Fruit fly (Drosophila melanogaster) whole organism, wandering third instar larva: ENCODE results near the gene baf.

Source experiments
- Abd-B ChIP-seq: fragments of >200 bp; optimal IDR thresholded peaks from 2 replicates; lab custom pipeline; 2017; ENCODE audit warnings: missing biosample characterization, missing genetic modification characterization
- CG32264 ChIP-seq: fragments of 200-800 bp; sonication (Bioruptor generic); optimal IDR thresholded peaks from 2 replicates; lab custom pipeline; 2016; ENCODE audit warnings: missing biosample characterization, missing genetic modification characterization
- CG9705 ChIP-seq: fragments of 200-800 bp; sonication (Bioruptor generic); optimal IDR thresholded peaks from 2 replicates; lab custom pipeline; 2018; ENCODE audit warnings: missing biosample characterization, mild to moderate bottlenecking, missing genetic modification characterization
- CrebA ChIP-seq: fragments of 200-800 bp; sonication (Bioruptor generic); optimal IDR thresholded peaks from 2 replicates; lab custom pipeline; 2016; ENCODE audit warnings: missing biosample characterization, mild to moderate bottlenecking, missing genetic modification characterization, borderline replicate concordance
- Dfd ChIP-seq: fragments of >200 bp; optimal IDR thresholded peaks from 2 replicates; lab custom pipeline; 2017; ENCODE audit warnings: missing biosample characterization, missing genetic modification characterization
- Dif ChIP-seq: fragments of 200-275, 200-300 bp; sonication (Bioruptor generic); optimal IDR thresholded peaks from 2 replicates; lab custom pipeline; 2018; ENCODE audit warnings: missing biosample characterization, missing genetic modification characterization; ENCODE audit not compliant: partially characterized antibody
- GATAd ChIP-seq: sonication (Bioruptor generic); optimal IDR thresholded peaks from 2 replicates; lab custom pipeline; 2016; ENCODE audit warnings: missing biosample characterization, missing genetic modification characterization
- HLH106 ChIP-seq: fragments of 200-800 bp; optimal IDR thresholded peaks from 3 replicates; lab custom pipeline; 2019; ENCODE audit warnings: missing biosample characterization, mild to moderate bottlenecking, missing genetic modification characterization, moderate library complexity
- Hnf4 ChIP-seq: fragments of 200-800 bp; sonication (Bioruptor generic); optimal IDR thresholded peaks from 2 replicates; lab custom pipeline; 2016; ENCODE audit warnings: missing biosample characterization, mild to moderate bottlenecking, missing genetic modification characterization
- Hr78 ChIP-seq: fragments of >200 bp; optimal IDR thresholded peaks from 2 replicates; lab custom pipeline; 2017; ENCODE audit warnings: missing biosample characterization, missing genetic modification characterization
- Jra ChIP-seq: sonication (Bioruptor generic); optimal IDR thresholded peaks from 2 replicates; lab custom pipeline; 2016; ENCODE audit warnings: missing biosample characterization, missing genetic modification characterization
- Mio ChIP-seq: sonication (Bioruptor generic); optimal IDR thresholded peaks from 2 replicates; lab custom pipeline; 2016; ENCODE audit warnings: missing biosample characterization, missing genetic modification characterization
- Myc ChIP-seq: fragments of >200 bp; optimal IDR thresholded peaks from 2 replicates; lab custom pipeline; 2017
- N ChIP-seq: fragments of >200 bp; optimal IDR thresholded peaks from 2 replicates; lab custom pipeline; 2018; ENCODE audit warnings: missing biosample characterization, missing external identifiers, missing genetic modification characterization
- OdsH ChIP-seq: fragments of 200-800 bp; sonication (Bioruptor generic); optimal IDR thresholded peaks from 2 replicates; lab custom pipeline; 2016; ENCODE audit warnings: missing biosample characterization, mild to moderate bottlenecking, missing genetic modification characterization
- Rel ChIP-seq, 2 experiments: fragments of 200-800 bp; sonication (Bioruptor generic) in 1 of 2; optimal IDR thresholded peaks; 2 replicates in 1 of 2; 3 replicates in 1 of 2; lab custom pipeline; 2016 to 2019; ENCODE audit warnings: mild to moderate bottlenecking in 2 of 2, missing biosample characterization in 2 of 2, missing genetic modification characterization in 2 of 2, moderate library complexity in 1 of 2
- Sp1 ChIP-seq: fragments of 200-800 bp; sonication (Bioruptor generic); optimal IDR thresholded peaks from 3 replicates; lab custom pipeline; 2019; ENCODE audit warnings: missing biosample characterization, mild to moderate bottlenecking, missing genetic modification characterization, moderate library complexity
- Vsx2 ChIP-seq: fragments of 200-300, 225-300 bp; sonication (Bioruptor generic); optimal IDR thresholded peaks from 2 replicates; lab custom pipeline; 2018; ENCODE audit warnings: missing biosample characterization, missing genetic modification characterization; ENCODE audit not compliant: partially characterized antibody
- br ChIP-seq: fragments of 200-800 bp; sonication (Bioruptor generic); optimal IDR thresholded peaks from 2 replicates; lab custom pipeline; 2016; ENCODE audit warnings: missing biosample characterization, missing genetic modification characterization
- brk ChIP-seq: fragments of 200-800 bp; sonication (Bioruptor generic); optimal IDR thresholded peaks from 2 replicates; lab custom pipeline; 2016; ENCODE audit warnings: missing biosample characterization, mild to moderate bottlenecking, missing genetic modification characterization
- dl ChIP-seq, 2 experiments: fragments of 175-275, 200-275 bp in 1 of 2; fragments of 200-275 bp in 1 of 2; sonication (Bioruptor generic); optimal IDR thresholded peaks; lab custom pipeline; 2018; ENCODE audit warnings: mild to moderate bottlenecking in 2 of 2, missing biosample characterization in 2 of 2, missing genetic modification characterization in 2 of 2, moderate library complexity in 2 of 2; ENCODE audit not compliant: partially characterized antibody in 2 of 2, insufficient read depth in 1 of 2
- dmrt93B ChIP-seq: fragments of 200-800 bp; sonication (Bioruptor generic); optimal IDR thresholded peaks from 2 replicates; lab custom pipeline; 2018; ENCODE audit warnings: missing biosample characterization, mild to moderate bottlenecking, missing genetic modification characterization
- dsf ChIP-seq: sonication (Bioruptor generic); optimal IDR thresholded peaks from 2 replicates; lab custom pipeline; 2016; ENCODE audit warnings: missing biosample characterization, missing genetic modification characterization, borderline replicate concordance
- ey ChIP-seq: fragments of 200-800 bp; sonication (Bioruptor generic); optimal IDR thresholded peaks from 2 replicates; lab custom pipeline; 2016; ENCODE audit warnings: missing biosample characterization, missing genetic modification characterization
- foxo ChIP-seq, 2 experiments: fragments of 200-800 bp; sonication (Bioruptor generic); optimal IDR thresholded peaks; 2 replicates in 1 of 2; 3 replicates in 1 of 2; lab custom pipeline; 2016 to 2017; ENCODE audit warnings: missing biosample characterization in 2 of 2, missing genetic modification characterization in 2 of 2
- fru ChIP-seq: fragments of 200-800 bp; sonication (Bioruptor generic); optimal IDR thresholded peaks from 3 replicates; lab custom pipeline; 2016; ENCODE audit warnings: missing biosample characterization, mild to moderate bottlenecking, missing genetic modification characterization
- h ChIP-seq: fragments of 200-800 bp; sonication (Bioruptor generic); optimal IDR thresholded peaks from 3 replicates; lab custom pipeline; 2016; ENCODE audit warnings: missing biosample characterization, mild to moderate bottlenecking, missing genetic modification characterization
- jim ChIP-seq: fragments of 175-275, 200-325 bp; sonication (Bioruptor generic); optimal IDR thresholded peaks from 2 replicates; lab custom pipeline; 2016; ENCODE audit warnings: missing biosample characterization, mild to moderate bottlenecking, missing genetic modification characterization
- lola ChIP-seq: fragments of >200 bp; optimal IDR thresholded peaks from 2 replicates; lab custom pipeline; 2017; ENCODE audit warnings: missing biosample characterization, missing genetic modification characterization
- psq ChIP-seq: fragments of 200-800 bp; sonication (Bioruptor generic); optimal IDR thresholded peaks from 3 replicates; lab custom pipeline; 2017; ENCODE audit warnings: missing biosample characterization, mild to moderate bottlenecking, missing genetic modification characterization, moderate library complexity
- rgr ChIP-seq: fragments of 200-800 bp; sonication (Bioruptor generic); optimal IDR thresholded peaks from 3 replicates; lab custom pipeline; 2016; ENCODE audit warnings: missing biosample characterization, mild to moderate bottlenecking, missing genetic modification characterization
- sage ChIP-seq: fragments of 200-800 bp; sonication (Bioruptor generic); optimal IDR thresholded peaks from 2 replicates; lab custom pipeline; 2016; ENCODE audit warnings: missing biosample characterization, mild to moderate bottlenecking, missing genetic modification characterization
- sv ChIP-seq: fragments of 200-800 bp; sonication (Bioruptor generic); optimal IDR thresholded peaks from 3 replicates; lab custom pipeline; 2016; ENCODE audit warnings: missing biosample characterization, missing genetic modification characterization
- tai ChIP-seq: sonication (Bioruptor generic); optimal IDR thresholded peaks from 2 replicates; lab custom pipeline; 2016; ENCODE audit warnings: missing biosample characterization, missing genetic modification characterization
- usp ChIP-seq: fragments of >200 bp; optimal IDR thresholded peaks from 2 replicates; lab custom pipeline; 2017; ENCODE audit warnings: missing biosample characterization, missing genetic modification characterization
- woc ChIP-seq: sonication (Bioruptor generic); optimal IDR thresholded peaks from 2 replicates; lab custom pipeline; 2016; ENCODE audit warnings: missing biosample characterization, mild to moderate bottlenecking, missing genetic modification characterization

baf gene

DNA sequence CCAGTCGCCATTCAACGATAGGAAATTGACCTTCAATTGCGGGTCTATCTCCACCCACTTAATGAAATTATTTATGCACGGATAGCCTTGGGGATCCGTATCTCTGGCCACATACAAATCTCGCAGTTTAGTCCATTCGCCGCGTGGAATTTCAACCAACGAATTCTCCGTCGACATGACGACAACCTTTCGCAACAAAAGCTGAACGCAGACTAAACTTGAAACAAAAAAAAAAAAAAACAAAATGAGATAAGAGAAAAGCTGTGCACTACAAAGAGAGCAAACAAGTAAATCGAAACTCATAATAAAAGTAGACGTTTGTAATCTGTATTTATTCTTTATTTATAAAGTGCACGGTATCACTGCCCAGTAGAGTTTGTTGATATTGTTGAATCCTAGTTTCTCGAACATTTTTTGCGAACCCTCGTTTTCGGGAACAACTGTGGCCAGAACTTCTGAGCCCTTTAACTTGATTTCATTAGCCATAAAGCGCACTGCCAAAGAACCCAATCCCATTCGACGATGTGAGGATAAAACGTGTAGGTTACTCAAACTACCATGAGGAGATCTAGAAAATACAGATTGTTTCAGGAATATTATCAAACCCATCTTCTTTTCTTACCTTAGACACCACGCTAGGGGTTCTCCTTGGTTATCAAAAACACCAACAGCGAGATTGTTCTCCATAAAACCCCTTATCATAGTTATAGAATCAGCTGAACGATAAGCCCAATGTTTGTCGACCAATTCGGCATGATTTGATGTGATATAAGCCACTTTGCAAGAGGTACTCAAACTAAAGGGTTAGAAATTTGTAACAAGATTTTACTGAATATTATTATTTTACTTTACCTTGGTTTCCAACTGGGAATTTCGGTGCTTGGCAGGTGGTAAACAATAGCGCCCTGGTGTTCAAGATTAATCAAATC is 19.7 kb upstream of the baf start, which contains the start of gene CG12560:
Gene CG12560, minus strand, starts transcription at position 195 of the 929 bp plus-strand sequence.
- TF ChIP-seq CG9705 (GFP tag; lab: Kevin White, UChicago), result no peak
- TF ChIP-seq brk (GFP tag; lab: Kevin White, UChicago), result no peak
- TF ChIP-seq Abd-B (GFP tag; lab: Kevin White, UChicago), result no peak
- no peak for TF ChIP-seq psq
- no peak for TF ChIP-seq Mio (GFP tag; lab: Kevin White, UChicago)
- no peak for TF ChIP-seq Rel (GFP tag; optimal IDR thresholded peaks at IDR 0.05; lab: Kevin White, UChicago)
- no peak for TF ChIP-seq Rel (tag; optimal IDR thresholded peaks at IDR 0.05; lab: Kevin White, UChicago)
- peak; percentile 61 for TF ChIP-seq Hnf4 (GFP tag; lab: Kevin White, UChicago)
- no peak for TF ChIP-seq Dfd (GFP tag; lab: Kevin White, UChicago)
- no peak for TF ChIP-seq dsf (GFP tag; lab: Kevin White, UChicago)
- TF ChIP-seq Myc, result no peak
- peak; percentile 64 for TF ChIP-seq CrebA (GFP tag; lab: Kevin White, UChicago)
- no peak for TF ChIP-seq rgr (GFP tag; lab: Kevin White, UChicago)
- no peak for TF ChIP-seq sv
- TF ChIP-seq ey (GFP tag; lab: Kevin White, UChicago), result no peak
- no peak for TF ChIP-seq usp (GFP tag; lab: Kevin White, UChicago)
- TF ChIP-seq lola (GFP tag; lab: Kevin White, UChicago), result no peak
- no peak for TF ChIP-seq tai (GFP tag; lab: Kevin White, UChicago)
- TF ChIP-seq woc (GFP tag; lab: Kevin White, UChicago), result no peak
- no peak for TF ChIP-seq br (GFP tag; lab: Kevin White, UChicago)
- peak; percentile 22 for TF ChIP-seq Dif (GFP tag; lab: Kevin White, UChicago)
- peak; percentile 2 for TF ChIP-seq Jra (GFP tag; lab: Kevin White, UChicago)
- no peak for TF ChIP-seq Vsx2 (GFP tag; lab: Kevin White, UChicago)
- no peak for TF ChIP-seq HLH106
- no peak for TF ChIP-seq sage (GFP tag; lab: Kevin White, UChicago)
- peak; percentile 11 for TF ChIP-seq OdsH (GFP tag; lab: Kevin White, UChicago)
- no peak for TF ChIP-seq dl (GFP tag; optimal IDR thresholded peaks at IDR 0.05; lab: Kevin White, UChicago; ENCODE audit: insufficient read depth in 1 of 2, partially characterized antibody in 2 of 2)
- no peak for TF ChIP-seq GATAd
- peak; percentile 41 for TF ChIP-seq fru (GFP tag; lab: Kevin White, UChicago)
- peak; percentile 36 for TF ChIP-seq jim (GFP tag; lab: Kevin White, UChicago)
- no peak for TF ChIP-seq N (GFP tag; lab: Kevin White, UChicago)
- peak in 1 of 2 experiments; percentile 0 for TF ChIP-seq foxo (GFP tag; optimal IDR thresholded peaks at IDR 0.05; lab: Kevin White, UChicago)
- no peak for TF ChIP-seq Hr78 (GFP tag; lab: Kevin White, UChicago)
- TF ChIP-seq CG32264 (GFP tag; lab: Kevin White, UChicago), result no peak
- no peak for TF ChIP-seq h
- TF ChIP-seq dmrt93B (GFP tag; lab: Kevin White, UChicago), result no peak

DNA sequence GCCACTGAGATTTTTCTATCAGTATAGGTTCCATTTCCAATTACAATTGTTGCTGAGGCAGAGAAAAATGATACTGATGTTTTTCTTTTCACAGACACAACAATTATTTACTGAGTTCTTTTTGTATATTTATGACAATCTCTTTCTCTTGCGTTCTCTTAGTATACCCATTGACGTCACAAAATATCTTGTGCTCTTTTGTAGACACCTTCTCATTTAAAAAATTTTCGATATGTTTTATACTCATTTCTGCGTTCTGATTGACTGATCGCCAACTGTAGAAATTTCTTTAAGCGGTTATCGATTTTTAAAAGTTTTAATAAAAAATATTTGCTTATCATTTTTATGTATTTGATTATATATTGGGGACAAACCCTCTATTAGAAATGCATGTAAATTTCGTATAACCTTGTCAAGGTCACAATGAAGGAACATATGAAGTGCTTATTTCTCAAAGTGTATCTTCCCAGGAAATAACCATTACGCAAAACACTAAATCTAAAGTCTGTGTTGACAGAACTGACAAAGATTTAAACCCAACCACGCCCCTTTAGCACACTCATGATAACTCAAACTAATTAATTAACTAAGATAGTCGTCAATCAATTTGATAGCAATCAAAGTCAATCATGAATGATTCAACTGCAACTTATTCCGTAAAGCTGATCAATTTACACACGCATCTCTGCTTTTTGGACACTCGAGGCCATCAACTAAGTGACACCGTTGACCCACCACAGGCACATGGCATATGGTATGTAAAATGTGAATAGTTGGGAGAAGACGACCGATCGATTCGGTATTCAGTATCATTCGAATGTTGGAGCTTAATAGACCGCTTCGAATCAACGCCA is 18.4 kb upstream of the baf start, which contains the start of the genes Glyat and Tg:
Gene Glyat, minus strand, starts transcription at position 51 of the 854 bp plus-strand sequence.
Gene Tg, plus strand, starts transcription at position 804 of the 854 bp plus-strand sequence.
- TF ChIP-seq br (GFP tag; lab: Kevin White, UChicago) (no peak), rgr (GFP tag; lab: Kevin White, UChicago) (no peak), Abd-B (GFP tag; lab: Kevin White, UChicago) (no peak), Mio (GFP tag; lab: Kevin White, UChicago) (no peak), psq (no peak), Vsx2 (GFP tag; lab: Kevin White, UChicago) (no peak), dl (GFP tag; optimal IDR thresholded peaks at IDR 0.05; lab: Kevin White, UChicago; ENCODE audit: insufficient read depth in 1 of 2, partially characterized antibody in 2 of 2) (no peak), dmrt93B (GFP tag; lab: Kevin White, UChicago) (no peak), woc (GFP tag; lab: Kevin White, UChicago) (no peak), GATAd (no peak), Sp1 (no peak), h (no peak), Rel (GFP tag; optimal IDR thresholded peaks at IDR 0.05; lab: Kevin White, UChicago) (no peak), Rel (tag; optimal IDR thresholded peaks at IDR 0.05; lab: Kevin White, UChicago) (no peak), ey (GFP tag; lab: Kevin White, UChicago) (no peak)
- TF ChIP-seq, all 38 proteins: peak for 0
